Fruit fly (Drosophila melanogaster) whole organism, embryonic: Measurements from ENCODE around the gene Doc1.
A peak's percentile ranks its signal among the peaks of the same experiment; 100 is the strongest.

Source experiments
- Bdp1 ChIP-seq: fragments of 200-800 bp; sonication (Bioruptor generic); optimal IDR thresholded peaks from 3 replicates; lab custom pipeline; 2016; ENCODE audit warnings: missing biosample characterization, missing genetic modification characterization
- CG10565 ChIP-seq: fragments of 200-800 bp; sonication (Bioruptor generic); optimal IDR thresholded peaks from 3 replicates; lab custom pipeline; 2016; ENCODE audit warnings: missing biosample characterization, mild to moderate bottlenecking, missing genetic modification characterization
- CG11456 ChIP-seq: fragments of 200-800 bp; sonication (Bioruptor generic); IDR thresholded peaks from 3 replicates; pipeline ENCODE4 v1.3.6; 2022; ENCODE audit warnings: missing biosample characterization, missing genetic modification characterization
- CG12744 ChIP-seq: fragments of 200-800 bp; sonication (Bioruptor generic); optimal IDR thresholded peaks from 2 replicates; lab custom pipeline; 2016; ENCODE audit warnings: missing biosample characterization, missing genetic modification characterization
- CG14014 ChIP-seq: fragments of 200-800 bp; sonication (Bioruptor generic); IDR thresholded peaks from 2 replicates; pipeline ENCODE4 v1.3.6; 2022; ENCODE audit warnings: missing biosample characterization, missing genetic modification characterization
- CG1529 ChIP-seq: fragments of 200-800 bp; sonication (Bioruptor generic); optimal IDR thresholded peaks from 3 replicates; lab custom pipeline; 2018; ENCODE audit warnings: missing biosample characterization, missing genetic modification characterization
- CG15601 ChIP-seq: fragments of 200-800 bp; sonication (Bioruptor generic); optimal IDR thresholded peaks from 3 replicates; lab custom pipeline; 2019; ENCODE audit warnings: missing biosample characterization, mild to moderate bottlenecking, missing genetic modification characterization, moderate library complexity
- CG16779 ChIP-seq: fragments of 200-800 bp; sonication (Bioruptor generic); IDR thresholded peaks from 2 replicates; pipeline ENCODE4 v1.3.6; 2022; ENCODE audit warnings: missing biosample characterization, missing genetic modification characterization
- CG17361 ChIP-seq: fragments of 200-800 bp; sonication (Bioruptor generic); IDR thresholded peaks from 3 replicates; pipeline ENCODE4 v1.3.6; 2022; ENCODE audit warnings: missing biosample characterization, missing genetic modification characterization
- CG2120 ChIP-seq: fragments of 200-800 bp; sonication (Bioruptor generic); optimal IDR thresholded peaks from 3 replicates; lab custom pipeline; 2016; ENCODE audit warnings: missing biosample characterization, missing genetic modification characterization
- CG2678 ChIP-seq: fragments of 200-800 bp; sonication (Bioruptor generic); optimal IDR thresholded peaks from 3 replicates; lab custom pipeline; 2019; ENCODE audit warnings: missing biosample characterization, mild to moderate bottlenecking, missing genetic modification characterization, moderate library complexity
- CG2889 ChIP-seq: fragments of 200-800 bp; sonication (Bioruptor generic); IDR thresholded peaks from 3 replicates; pipeline ENCODE4 v1.3.6; 2022; ENCODE audit warnings: missing biosample characterization, missing genetic modification characterization
- CG30020 ChIP-seq: fragments of 200-800 bp; optimal IDR thresholded peaks from 2 replicates; lab custom pipeline; 2019; ENCODE audit warnings: missing biosample characterization, mild to moderate bottlenecking, missing genetic modification characterization, moderate library complexity
- CG31365 ChIP-seq: fragments of 200-800 bp; sonication (Bioruptor generic); optimal IDR thresholded peaks from 2 replicates; lab custom pipeline; 2018; ENCODE audit warnings: missing biosample characterization, mild to moderate bottlenecking, missing genetic modification characterization
- CG31441 ChIP-seq: fragments of 200-800 bp; sonication (Bioruptor generic); IDR thresholded peaks from 2 replicates; pipeline ENCODE4 v1.3.6; 2022; ENCODE audit warnings: missing biosample characterization, missing genetic modification characterization
- CG42726 ChIP-seq: fragments of 200-800 bp; sonication (Bioruptor generic); IDR thresholded peaks from 2 replicates; pipeline ENCODE4 v1.3.6; 2022; ENCODE audit warnings: missing biosample characterization, missing genetic modification characterization; ENCODE audit not compliant: partially characterized antibody
- CG6813 ChIP-seq: fragments of 200-800 bp; sonication (Bioruptor generic); optimal IDR thresholded peaks from 2 replicates; lab custom pipeline; 2017; ENCODE audit warnings: missing biosample characterization, missing genetic modification characterization, mild to moderate bottlenecking, moderate library complexity, missing genetic modification reagents
- CG8290 ChIP-seq, 3 experiments: fragments of 200-800 bp; sonication (Bioruptor generic); optimal IDR thresholded peaks; 2 replicates each; lab custom pipeline; 2016 to 2019; ENCODE audit warnings: missing biosample characterization in 3 of 3, missing genetic modification characterization in 3 of 3, mild to moderate bottlenecking in 2 of 3, moderate library complexity in 1 of 3
- CG8478 ChIP-seq: fragments of >200 bp; optimal IDR thresholded peaks from 2 replicates; lab custom pipeline; 2018
- CrebB ChIP-seq: fragments of 200-800 bp; sonication (Bioruptor generic); optimal IDR thresholded peaks from 3 replicates; lab custom pipeline; 2018; ENCODE audit warnings: missing biosample characterization, mild to moderate bottlenecking, missing genetic modification characterization
- Dad ChIP-seq: fragments of 200-800 bp; sonication (Bioruptor generic); optimal IDR thresholded peaks from 3 replicates; lab custom pipeline; 2016; ENCODE audit warnings: missing biosample characterization, missing genetic modification characterization
- Mes4 ChIP-seq: fragments of 200-800 bp; sonication (Bioruptor generic); optimal IDR thresholded peaks from 2 replicates; lab custom pipeline; 2016; ENCODE audit warnings: missing biosample characterization, missing genetic modification characterization
- Nf-YB ChIP-seq: fragments of 200-800 bp; sonication (Bioruptor generic); optimal IDR thresholded peaks from 3 replicates; lab custom pipeline; 2019; ENCODE audit warnings: missing biosample characterization, mild to moderate bottlenecking, missing genetic modification characterization, moderate library complexity
- Ravus ChIP-seq: fragments of 200-800 bp; sonication (Bioruptor generic); IDR thresholded peaks from 2 replicates; pipeline ENCODE4 v1.3.6; 2022; ENCODE audit warnings: missing biosample characterization, missing genetic modification characterization
- Taf1 ChIP-seq: fragments of 200-800 bp; sonication (Bioruptor generic); IDR thresholded peaks from 2 replicates; pipeline ENCODE4 v1.3.6; 2022; ENCODE audit warnings: missing biosample characterization, missing genetic modification characterization
- YL-1 ChIP-seq: fragments of 200-800 bp; sonication (Bioruptor generic); optimal IDR thresholded peaks from 3 replicates; lab custom pipeline; 2017; ENCODE audit warnings: missing biosample characterization, mild to moderate bottlenecking, missing genetic modification characterization
- ato ChIP-seq: fragments of 200-800 bp; sonication (Bioruptor generic); IDR thresholded peaks from 2 replicates; pipeline ENCODE4 v1.3.6; 2022; ENCODE audit warnings: missing biosample characterization, missing genetic modification characterization; ENCODE audit not compliant: partially characterized antibody
- bigmax ChIP-seq: fragments of 200-800 bp; sonication (Bioruptor generic); optimal IDR thresholded peaks from 2 replicates; lab custom pipeline; 2018; ENCODE audit warnings: missing biosample characterization, mild to moderate bottlenecking, missing genetic modification characterization
- br ChIP-seq: fragments of >200 bp; optimal IDR thresholded peaks from 2 replicates; lab custom pipeline; 2017
- bsh ChIP-seq, 2 experiments: fragments of 200-800 bp; sonication (Bioruptor generic); optimal IDR thresholded peaks; 2 replicates each; lab custom pipeline; 2017 to 2018; ENCODE audit warnings: mild to moderate bottlenecking in 2 of 2, missing biosample characterization in 2 of 2, missing genetic modification characterization in 2 of 2, moderate library complexity in 1 of 2
- cad ChIP-seq: fragments of >200 bp; optimal IDR thresholded peaks from 2 replicates; lab custom pipeline; 2017; ENCODE audit warnings: missing biosample characterization, missing genetic modification characterization
- da ChIP-seq: fragments of 200-800 bp; sonication (Bioruptor generic); optimal IDR thresholded peaks from 2 replicates; lab custom pipeline; 2016; ENCODE audit warnings: missing biosample characterization, missing genetic modification characterization
- danr ChIP-seq: fragments of 200-800 bp; sonication (Bioruptor generic); IDR thresholded peaks from 2 replicates; pipeline ENCODE4 v1.3.6; 2022; ENCODE audit warnings: missing biosample characterization, missing genetic modification characterization
- esg ChIP-seq: fragments of 200-800 bp; sonication (Bioruptor generic); conservative IDR thresholded peaks from 2 replicates; pipeline ENCODE4 v1.3.6; 2022; ENCODE audit warnings: missing biosample characterization, missing genetic modification characterization
- fd96Cb ChIP-seq: fragments of 200-800 bp; sonication (Bioruptor generic); optimal IDR thresholded peaks from 2 replicates; lab custom pipeline; 2018; ENCODE audit warnings: missing biosample characterization, mild to moderate bottlenecking, missing genetic modification characterization, moderate library complexity
- gem ChIP-seq: fragments of 200-800 bp; sonication (Bioruptor generic); optimal IDR thresholded peaks from 2 replicates; lab custom pipeline; 2019; ENCODE audit warnings: missing biosample characterization, mild to moderate bottlenecking, missing genetic modification characterization, moderate library complexity
- ind ChIP-seq: fragments of 200-800 bp; sonication (Bioruptor generic); optimal IDR thresholded peaks from 3 replicates; lab custom pipeline; 2016; ENCODE audit warnings: missing biosample characterization, missing genetic modification characterization
- jing ChIP-seq: fragments of 200-800 bp; sonication (Bioruptor generic); optimal IDR thresholded peaks from 2 replicates; lab custom pipeline; 2018; ENCODE audit warnings: missing biosample characterization, mild to moderate bottlenecking, missing genetic modification characterization
- kah ChIP-seq: fragments of 200-800 bp; sonication (Bioruptor generic); optimal IDR thresholded peaks from 2 replicates; lab custom pipeline; 2018; ENCODE audit warnings: missing biosample characterization, mild to moderate bottlenecking, missing genetic modification characterization
- luna ChIP-seq: fragments of 200-800 bp; sonication (Bioruptor generic); optimal IDR thresholded peaks from 2 replicates; lab custom pipeline; 2016; ENCODE audit warnings: missing biosample characterization, missing genetic modification characterization
- repo ChIP-seq: fragments of 200-800 bp; sonication (Bioruptor generic); optimal IDR thresholded peaks from 2 replicates; lab custom pipeline; 2016; ENCODE audit warnings: missing biosample characterization, missing genetic modification characterization
- ro ChIP-seq: fragments of 200-800 bp; sonication (Bioruptor generic); IDR thresholded peaks from 2 replicates; pipeline ENCODE4 v1.3.6; 2022; ENCODE audit warnings: missing biosample characterization, missing genetic modification characterization
- sc ChIP-seq, 3 experiments: fragments of >200 bp in 2 of 3; fragments of 200-800 bp in 1 of 3; sonication (Bioruptor generic) in 1 of 3; optimal IDR thresholded peaks; 2 replicates in 2 of 3; 3 replicates in 1 of 3; lab custom pipeline; 2017; ENCODE audit warnings: mild to moderate bottlenecking in 1 of 3, missing biosample characterization in 1 of 3, missing genetic modification characterization in 1 of 3, missing genetic modification reagents in 1 of 3
- sd ChIP-seq: fragments of 200-800 bp; sonication (Bioruptor generic); optimal IDR thresholded peaks from 3 replicates; lab custom pipeline; 2018; ENCODE audit warnings: missing biosample characterization, mild to moderate bottlenecking, missing genetic modification characterization, moderate library complexity
- ttk ChIP-seq: fragments of 200-800 bp; sonication (Bioruptor generic); IDR thresholded peaks from 2 replicates; pipeline ENCODE4 v2.1.2; 2022; ENCODE audit warnings: missing biosample characterization, missing genetic modification characterization
- vfl ChIP-seq: fragments of 200-800 bp; sonication (Bioruptor generic); optimal IDR thresholded peaks from 2 replicates; lab custom pipeline; 2016; ENCODE audit warnings: missing biosample characterization, missing genetic modification characterization
- vnd ChIP-seq: fragments of 200-800 bp; sonication (Bioruptor generic); IDR thresholded peaks from 3 replicates; pipeline ENCODE4 v1.3.6; 2022; ENCODE audit warnings: missing biosample characterization, missing genetic modification characterization; ENCODE audit not compliant: partially characterized antibody
- wdn ChIP-seq: fragments of 200-800 bp; sonication (Bioruptor generic); IDR thresholded peaks from 2 replicates; pipeline ENCODE4 v1.3.6; 2022; ENCODE audit warnings: missing biosample characterization, missing genetic modification characterization
- zen ChIP-seq: fragments of 200-800 bp; sonication (Bioruptor generic); optimal IDR thresholded peaks from 3 replicates; lab custom pipeline; 2018; ENCODE audit warnings: missing biosample characterization, mild to moderate bottlenecking, missing genetic modification characterization, moderate library complexity
- zfh2 ChIP-seq: fragments of 200-800 bp; sonication (Bioruptor generic); optimal IDR thresholded peaks from 2 replicates; lab custom pipeline; 2016; ENCODE audit warnings: missing biosample characterization, missing genetic modification characterization

The Doc1 gene

DNA sequence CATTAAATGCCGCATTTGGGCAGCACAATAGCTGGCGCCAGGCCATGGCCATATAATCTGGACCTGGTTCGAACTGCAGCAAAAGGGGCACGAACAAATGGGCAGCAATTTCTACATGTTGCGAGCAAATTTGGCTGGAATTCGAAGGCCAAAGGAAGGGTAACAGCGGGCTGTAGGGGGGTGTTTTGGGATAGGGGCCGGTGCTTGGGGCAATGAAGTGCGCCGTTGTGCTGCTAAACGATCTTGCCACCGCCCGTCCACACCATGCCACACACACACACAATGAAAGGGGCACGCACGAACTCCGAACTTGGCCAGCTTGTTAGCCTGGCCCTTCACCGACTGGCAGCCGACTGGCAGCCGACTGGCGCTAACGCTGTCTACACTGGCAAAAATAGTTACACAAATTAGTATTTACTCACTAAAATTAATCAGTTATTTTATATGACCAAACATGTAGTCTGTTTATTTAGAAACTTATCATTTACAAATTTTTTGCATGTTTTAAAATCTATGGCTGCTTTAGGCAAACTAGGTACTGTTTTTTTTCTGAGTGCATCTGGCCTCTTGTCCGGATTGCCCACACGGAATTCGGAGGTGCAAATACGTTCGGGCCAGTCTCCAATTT, 7.1 kb upstream of the Doc1 start (continued):
- TF ChIP-seq da (no peak), ind (GFP tag; lab: Kevin White, UChicago) (peak; percentile 63), CG10565 (GFP tag; lab: Kevin White, UChicago) (peak; percentile 36), CG14014 (no peak; the same call in 1 of the 2 replicates), Ravus (GFP tag; lab: Robert Waterston, UW) (no peak), sc (optimal IDR thresholded peaks at IDR 0.05; lab: Kevin White, UChicago) (no peak), sc (GFP tag; optimal IDR thresholded peaks at IDR 0.05; lab: Kevin White, UChicago) (peak; percentile 46), CG2889 (0 out of 3 replicates have a peak, but pooled peaks have one; percentile 24), cad (GFP tag; lab: Kevin White, UChicago) (no peak), CG31441 (GFP tag; lab: Robert Waterston, UW) (peak; percentile 57), CrebB (tag; lab: Kevin White, UChicago) (no peak), Nf-YB (GFP tag; lab: Kevin White, UChicago) (no peak), zfh2 (GFP tag; lab: Kevin White, UChicago) (no peak), vnd (no peak), esg (GFP tag; lab: Robert Waterston, UW) (peak; percentile 57), sd (tag; lab: Kevin White, UChicago) (no peak), CG16779 (GFP tag; lab: Robert Waterston, UW) (no peak), CG11456 (GFP tag; lab: Robert Waterston, UW) (no peak), CG8478 (lab: Kevin White, UChicago) (no peak), fd96Cb (peak; percentile 81), ttk (GFP tag; lab: Robert Waterston, UW) (peak; percentile 77; the same call in 1 of the 2 replicates), YL-1 (GFP tag; lab: Kevin White, UChicago) (no peak), vfl (no peak), jing (GFP tag; lab: Kevin White, UChicago) (no peak), kah (GFP tag; lab: Kevin White, UChicago) (peak; percentile 37), ato (GFP tag; lab: Robert Waterston, UW) (no peak), repo (no peak), CG42726 (GFP tag; lab: Robert Waterston, UW) (no peak), gem (tag; lab: Kevin White, UChicago) (peak; percentile 30), bigmax (no peak), CG30020 (tag; lab: Kevin White, UChicago) (no peak), CG8290 (GFP tag; optimal IDR thresholded peaks at IDR 0.05; lab: Kevin White, UChicago) (no peak), CG8290 (tag; optimal IDR thresholded peaks at IDR 0.05; lab: Kevin White, UChicago) (no peak), CG6813 (GFP tag; lab: Kevin White, UChicago) (peak; percentile 61), Dad (GFP tag; lab: Kevin White, UChicago) (peak; percentile 30), wdn (no peak), bsh (GFP tag; optimal IDR thresholded peaks at IDR 0.05; lab: Kevin White, UChicago) (peak in 1 of 2 experiments; percentile 67), CG2678 (tag; lab: Kevin White, UChicago) (peak; percentile 71), CG12744 (GFP tag; lab: Kevin White, UChicago) (no peak), Taf1 (GFP tag; lab: Robert Waterston, UW) (no peak), Bdp1 (GFP tag; lab: Kevin White, UChicago) (no peak), br (lab: Kevin White, UChicago) (no peak), Mes4 (GFP tag; lab: Kevin White, UChicago) (peak; percentile 23), CG1529 (GFP tag; lab: Kevin White, UChicago) (peak; percentile 27), zen (peak; percentile 92), luna (GFP tag; lab: Kevin White, UChicago) (no peak), ro (GFP tag; lab: Robert Waterston, UW) (peak; percentile 23; the same call in 1 of the 2 replicates), danr (GFP tag; lab: Robert Waterston, UW) (peak; percentile 65), CG2120 (GFP tag; lab: Kevin White, UChicago) (no peak), CG17361 (peak; percentile 33; the same call in 2 of the 3 replicates), CG15601 (tag; lab: Kevin White, UChicago) (peak; percentile 40), CG31365 (no peak)
